Fruit fly (Drosophila melanogaster): ENCODE measurements around the gene pira.

pira gene

DNA sequence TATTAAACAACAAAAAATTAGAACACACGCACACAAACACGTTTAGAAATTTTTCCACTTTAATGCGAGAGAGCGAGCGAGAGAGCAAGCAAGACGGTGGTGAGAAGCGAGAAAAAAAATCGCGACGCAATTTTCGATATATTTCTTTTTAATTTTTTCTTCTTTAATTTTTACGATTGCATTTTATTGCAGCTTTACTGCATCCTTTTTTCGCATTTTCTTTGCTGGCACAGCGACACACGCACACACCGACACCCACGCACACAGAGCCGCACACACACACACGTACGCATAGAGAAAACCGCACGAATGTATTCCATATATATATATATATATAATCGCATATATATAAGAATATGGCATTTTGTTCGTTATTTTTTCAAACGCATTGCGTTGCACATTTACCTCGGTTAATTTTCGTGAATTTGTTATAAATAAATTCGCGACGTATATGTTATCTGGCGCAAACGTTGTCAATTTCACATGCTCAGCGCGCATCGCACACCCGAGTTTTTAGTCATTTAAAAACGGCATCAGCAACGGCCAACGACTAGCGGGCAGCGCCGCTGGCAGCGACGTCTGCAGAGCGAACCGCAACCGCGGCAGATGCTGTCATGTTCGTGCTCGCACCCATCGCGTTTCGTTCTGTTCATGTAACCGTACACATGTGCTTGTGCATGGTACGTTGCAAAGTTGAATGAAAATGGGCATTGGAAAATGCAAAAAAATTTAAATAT lies 21.3 kb downstream of the pira start, which contains the start of gene Smr (continued):
- TF ChIP-seq NFAT (GFP tag; IDR thresholded peaks at IDR 0.05): no peak
- peak; percentile 99 for TF ChIP-seq CG5180 (GFP tag; optimal IDR thresholded peaks at IDR 0.05)
- no peak for TF ChIP-seq gt (GFP tag; IDR thresholded peaks at IDR 0.05)
- no peak for TF ChIP-seq CG6791 (GFP tag; IDR thresholded peaks at IDR 0.05; ENCODE audit: partially characterized antibody)
- no peak for TF ChIP-seq CG15269 (tag; optimal IDR thresholded peaks at IDR 0.05)
- TF ChIP-seq fd96Cb (tag; optimal IDR thresholded peaks at IDR 0.05): no peak
- TF ChIP-seq lab (GFP tag; optimal IDR thresholded peaks at IDR 0.05): no peak
- TF ChIP-seq ttk (GFP tag; IDR thresholded peaks at IDR 0.05): no peak
- no peak for TF ChIP-seq CG2120 (GFP tag; optimal IDR thresholded peaks at IDR 0.05)
- peak; percentile 64 for TF ChIP-seq sqz (GFP tag; optimal IDR thresholded peaks at IDR 0.05)
- no peak for TF ChIP-seq kay (GFP tag; optimal IDR thresholded peaks at IDR 0.05)
- no peak for TF ChIP-seq CG2889 (GFP tag; IDR thresholded peaks at IDR 0.05)
- TF ChIP-seq ems (GFP tag; optimal IDR thresholded peaks at IDR 0.05): no peak
- peak; percentile 6 for TF ChIP-seq p53 (GFP tag; optimal IDR thresholded peaks at IDR 0.05)
- no peak for TF ChIP-seq Neu2 (GFP tag; optimal IDR thresholded peaks at IDR 0.05; ENCODE audit: borderline replicate concordance)
- TF ChIP-seq CG10267 (tag; optimal IDR thresholded peaks at IDR 0.05): no peak
- no peak for TF ChIP-seq CG5953 (GFP tag; IDR thresholded peaks at IDR 0.05)
- TF ChIP-seq hth (optimal IDR thresholded peaks at IDR 0.05): no peak
- no peak for TF ChIP-seq CG15011 (GFP tag; optimal IDR thresholded peaks at IDR 0.05)
- no peak for TF ChIP-seq Poxn (GFP tag; IDR thresholded peaks at IDR 0.05)
- no peak for TF ChIP-seq CG34422 (GFP tag; IDR thresholded peaks at IDR 0.05)
- TF ChIP-seq HLH4C (GFP tag; IDR thresholded peaks at IDR 0.05; ENCODE audit: partially characterized antibody): no peak
- peak; percentile 6 for TF ChIP-seq CG1603 (tag; optimal IDR thresholded peaks at IDR 0.05)
- TF ChIP-seq CG30403 (GFP tag; optimal IDR thresholded peaks at IDR 0.05): no peak
- TF ChIP-seq Bteb2 (GFP tag; optimal IDR thresholded peaks at IDR 0.05): no peak
- TF ChIP-seq HLHmδ (GFP tag; optimal IDR thresholded peaks at IDR 0.05): no peak
- TF ChIP-seq CG1647 (GFP tag; optimal IDR thresholded peaks at IDR 0.05): no peak
- no peak for TF ChIP-seq seq (GFP tag; IDR thresholded peaks at IDR 0.05)
- TF ChIP-seq CG7357 (GFP tag; IDR thresholded peaks at IDR 0.05): no peak
- peak; percentile 77 for TF ChIP-seq chm (GFP tag; IDR thresholded peaks at IDR 0.05)
- no peak for TF ChIP-seq CG4820 (GFP tag; optimal IDR thresholded peaks at IDR 0.05)
- TF ChIP-seq odd (GFP tag; optimal IDR thresholded peaks at IDR 0.05): no peak
- TF ChIP-seq CrebB (tag; optimal IDR thresholded peaks at IDR 0.05): no peak
- TF ChIP-seq Oaz (GFP tag; IDR thresholded peaks at IDR 0.05): no peak
- TF ChIP-seq scrt (GFP tag; optimal IDR thresholded peaks at IDR 0.05): no peak
- TF ChIP-seq Fer3 (tag; optimal IDR thresholded peaks at IDR 0.05): no peak
- TF ChIP-seq CG11723 (GFP tag; optimal IDR thresholded peaks at IDR 0.05): no peak
- no peak for TF ChIP-seq ewg (GFP tag; optimal IDR thresholded peaks at IDR 0.05)
- no peak for TF ChIP-seq yki (optimal IDR thresholded peaks at IDR 0.05)
- TF ChIP-seq Adf1 (GFP tag; IDR thresholded peaks at IDR 0.05): peak; percentile 93
- TF ChIP-seq CG8290 (GFP tag; optimal IDR thresholded peaks at IDR 0.05): no peak
- peak in 1 of 2 experiments; percentile 33 for TF ChIP-seq CG8290 (tag; optimal IDR thresholded peaks at IDR 0.05)
- no peak for TF ChIP-seq CG30431 (GFP tag; optimal IDR thresholded peaks at IDR 0.05)
- TF ChIP-seq CG6272 (GFP tag; IDR thresholded peaks at IDR 0.05): no peak
- TF ChIP-seq CG8944 (GFP tag; optimal IDR thresholded peaks at IDR 0.05): no peak
- TF ChIP-seq C15 (GFP tag; IDR thresholded peaks at IDR 0.05): no peak
- TF ChIP-seq ATbp (GFP tag; optimal IDR thresholded peaks at IDR 0.05): no peak
- TF ChIP-seq CG32532 (GFP tag; IDR thresholded peaks at IDR 0.05): no peak
- TF ChIP-seq CG30020 (tag; optimal IDR thresholded peaks at IDR 0.05): no peak
- TF ChIP-seq al (GFP tag; IDR thresholded peaks at IDR 0.05): no peak
- TF ChIP-seq pfk (GFP tag; optimal IDR thresholded peaks at IDR 0.05): no peak
- no peak for TF ChIP-seq Fer2 (tag; optimal IDR thresholded peaks at IDR 0.05)

Data from whole organism, embryonic.